Fruit fly (Drosophila melanogaster): Measurements from ENCODE around the gene Sfp24Bb.

The Sfp24Bb gene

dm6 chr2L:3675770-3676169 lies 6.2 kb upstream of the Sfp24Bb start (continued):
- no peak for TF ChIP-seq pzg (GFP tag; optimal IDR thresholded peaks at IDR 0.05)
- TF ChIP-seq CoRest (tag; optimal IDR thresholded peaks at IDR 0.05) = peak; percentile 6
- TF ChIP-seq kah (GFP tag; optimal IDR thresholded peaks at IDR 0.05) = no peak
- TF ChIP-seq fru (optimal IDR thresholded peaks at IDR 0.05) = no peak
- 0 out of 2 replicates have a peak, but pooled peaks have one; percentile 6 for TF ChIP-seq sim (GFP tag; IDR thresholded peaks at IDR 0.05)
- no peak for TF ChIP-seq danr (GFP tag; IDR thresholded peaks at IDR 0.05)
- no peak for TF ChIP-seq CHES-1-like (GFP tag; optimal IDR thresholded peaks at IDR 0.05)
- TF ChIP-seq CG16779 (GFP tag; IDR thresholded peaks at IDR 0.05) = no peak
- TF ChIP-seq CG15696 (tag; optimal IDR thresholded peaks at IDR 0.05) = peak; percentile 41
- TF ChIP-seq D19A (tag; optimal IDR thresholded peaks at IDR 0.05) = peak; percentile 25
- TF ChIP-seq dm (GFP tag; optimal IDR thresholded peaks at IDR 0.05) = no peak
- TF ChIP-seq CG34376 (GFP tag; optimal IDR thresholded peaks at IDR 0.05) = no peak
- no peak for TF ChIP-seq CG15269 (tag; optimal IDR thresholded peaks at IDR 0.05)
- no peak for TF ChIP-seq Mes4 (GFP tag; optimal IDR thresholded peaks at IDR 0.05)
- peak; percentile 63 for TF ChIP-seq sisA (GFP tag; IDR thresholded peaks at IDR 0.05)
- TF ChIP-seq Rx (GFP tag; IDR thresholded peaks at IDR 0.05) = peak; percentile 42; the same call in 1 of the 2 replicates
- TF ChIP-seq Poxn (GFP tag; IDR thresholded peaks at IDR 0.05) = no peak
- TF ChIP-seq Stat92E (GFP tag; optimal IDR thresholded peaks at IDR 0.05) = no peak
- no peak for TF ChIP-seq CG15011 (GFP tag; optimal IDR thresholded peaks at IDR 0.05)
- TF ChIP-seq Hsf (GFP tag; optimal IDR thresholded peaks at IDR 0.05) = peak; percentile 6
- peak; percentile 25 for TF ChIP-seq Sox102F (GFP tag; optimal IDR thresholded peaks at IDR 0.05)
- TF ChIP-seq PHDP (tag; optimal IDR thresholded peaks at IDR 0.05) = no peak
- no peak for TF ChIP-seq CG8290 (GFP tag; optimal IDR thresholded peaks at IDR 0.05)
- no peak for TF ChIP-seq CG8290 (tag; optimal IDR thresholded peaks at IDR 0.05)
- peak; percentile 14; the same call in 1 of the 2 replicates for TF ChIP-seq esg (GFP tag; conservative IDR thresholded peaks at IDR 0.05)
- peak; percentile 58 for TF ChIP-seq phol (tag; optimal IDR thresholded peaks at IDR 0.05)
- TF ChIP-seq CG1024 (GFP tag; IDR thresholded peaks at IDR 0.05) = peak; percentile 29; the same call in 1 of the 2 replicates
- no peak for TF ChIP-seq toy (GFP tag; IDR thresholded peaks at IDR 0.05)
- TF ChIP-seq CG14667 (GFP tag; IDR thresholded peaks at IDR 0.05) = peak; percentile 21; the same call in 1 of the 2 replicates
- no peak for TF ChIP-seq stc (GFP tag; IDR thresholded peaks at IDR 0.05)
- no peak for TF ChIP-seq CrebB (tag; optimal IDR thresholded peaks at IDR 0.05)
- TF ChIP-seq lbe (GFP tag; optimal IDR thresholded peaks at IDR 0.05) = no peak
- TF ChIP-seq CG4328 (GFP tag; optimal IDR thresholded peaks at IDR 0.05) = no peak
- TF ChIP-seq Eip74EF (GFP tag; optimal IDR thresholded peaks at IDR 0.05) = no peak
- peak; percentile 20 for TF ChIP-seq Antp (GFP tag; optimal IDR thresholded peaks at IDR 0.05)
- no peak for TF ChIP-seq CG3726 (GFP tag; IDR thresholded peaks at IDR 0.05)
- TF ChIP-seq CG7786 (GFP tag; optimal IDR thresholded peaks at IDR 0.05) = no peak
- no peak for TF ChIP-seq crp (GFP tag; optimal IDR thresholded peaks at IDR 0.05)
- TF ChIP-seq repo (GFP tag; optimal IDR thresholded peaks at IDR 0.05) = no peak
- no peak for TF ChIP-seq mld (GFP tag; IDR thresholded peaks at IDR 0.05; ENCODE audit: partially characterized antibody)
- TF ChIP-seq CG2712 (tag; optimal IDR thresholded peaks at IDR 0.05) = peak; percentile 67
- TF ChIP-seq CG7556 (GFP tag; optimal IDR thresholded peaks at IDR 0.05) = no peak
- peak; percentile 12 for TF ChIP-seq CG16863 (GFP tag; optimal IDR thresholded peaks at IDR 0.05)
- 0 out of 2 replicates have a peak, but pooled peaks have one; percentile 20 for TF ChIP-seq CG14441 (GFP tag; IDR thresholded peaks at IDR 0.05)

Measured in whole organism, embryonic.